Fruit fly (Drosophila melanogaster) whole organism, embryonic: ENCODE results near the gene DCTN1-p150.

ENCODE experiments used
- Atf6 ChIP-seq: fragments of 200-800 bp; sonication (Bioruptor generic); IDR thresholded peaks from 2 replicates; pipeline ENCODE4 v1.3.6; 2022; ENCODE audit warnings: missing biosample characterization, missing genetic modification characterization
- CG12071 ChIP-seq: fragments of 200-800 bp; sonication (Bioruptor generic); optimal IDR thresholded peaks from 3 replicates; lab custom pipeline; 2018; ENCODE audit warnings: missing biosample characterization, mild to moderate bottlenecking, missing genetic modification characterization
- CG12155 ChIP-seq: fragments of 200-800 bp; sonication (Bioruptor generic); optimal IDR thresholded peaks from 3 replicates; lab custom pipeline; 2016; ENCODE audit warnings: missing biosample characterization, missing genetic modification characterization
- CG13296 ChIP-seq: fragments of 200-800 bp; sonication (Bioruptor generic); optimal IDR thresholded peaks from 3 replicates; lab custom pipeline; 2018; ENCODE audit warnings: missing biosample characterization, mild to moderate bottlenecking, missing genetic modification characterization
- CG15269 ChIP-seq: fragments of 200-800 bp; sonication (Bioruptor generic); optimal IDR thresholded peaks from 2 replicates; lab custom pipeline; 2018; ENCODE audit warnings: missing biosample characterization, mild to moderate bottlenecking, missing genetic modification characterization, moderate library complexity
- CG1529 ChIP-seq: fragments of 200-800 bp; sonication (Bioruptor generic); optimal IDR thresholded peaks from 3 replicates; lab custom pipeline; 2018; ENCODE audit warnings: missing biosample characterization, missing genetic modification characterization
- CG15696 ChIP-seq: fragments of 200-800 bp; sonication (Bioruptor generic); optimal IDR thresholded peaks from 2 replicates; lab custom pipeline; 2019; ENCODE audit warnings: missing biosample characterization, mild to moderate bottlenecking, missing genetic modification characterization, moderate library complexity
- CG2129 ChIP-seq: fragments of 200-800 bp; sonication (Bioruptor generic); IDR thresholded peaks from 2 replicates; pipeline ENCODE4 v1.3.6; 2022; ENCODE audit warnings: missing biosample characterization, missing genetic modification characterization; ENCODE audit not compliant: partially characterized antibody
- CG2678 ChIP-seq: fragments of 200-800 bp; sonication (Bioruptor generic); optimal IDR thresholded peaks from 3 replicates; lab custom pipeline; 2019; ENCODE audit warnings: missing biosample characterization, mild to moderate bottlenecking, missing genetic modification characterization, moderate library complexity
- CG2889 ChIP-seq: fragments of 200-800 bp; sonication (Bioruptor generic); IDR thresholded peaks from 3 replicates; pipeline ENCODE4 v1.3.6; 2022; ENCODE audit warnings: missing biosample characterization, missing genetic modification characterization
- CG31388 ChIP-seq: fragments of 200-800 bp; sonication (Bioruptor generic); optimal IDR thresholded peaks from 2 replicates; lab custom pipeline; 2016; ENCODE audit warnings: missing biosample characterization, missing genetic modification characterization
- CG32772 ChIP-seq: fragments of 200-800 bp; sonication (Bioruptor generic); IDR thresholded peaks from 2 replicates; pipeline ENCODE4 v1.3.6; 2022; ENCODE audit warnings: missing biosample characterization, missing genetic modification characterization
- CG4820 ChIP-seq: fragments of 200-800 bp; sonication (Bioruptor generic); optimal IDR thresholded peaks from 3 replicates; lab custom pipeline; 2016; ENCODE audit warnings: missing biosample characterization, missing genetic modification characterization
- CG6654 ChIP-seq: fragments of 200-800 bp; sonication (Bioruptor generic); optimal IDR thresholded peaks from 2 replicates; lab custom pipeline; 2017; ENCODE audit warnings: missing biosample characterization, mild to moderate bottlenecking, missing genetic modification characterization
- CG6683 ChIP-seq: fragments of 200-800 bp; sonication (Bioruptor generic); optimal IDR thresholded peaks from 2 replicates; lab custom pipeline; 2017; ENCODE audit warnings: missing biosample characterization, mild to moderate bottlenecking, missing genetic modification characterization, missing genetic modification reagents
- CG7372 ChIP-seq: fragments of 200-800 bp; sonication (Bioruptor generic); IDR thresholded peaks from 2 replicates; pipeline ENCODE4 v1.3.6; 2022; ENCODE audit warnings: missing biosample characterization, missing genetic modification characterization
- CG9215 ChIP-seq: fragments of 200-800 bp; sonication (Bioruptor generic); IDR thresholded peaks from 2 replicates; pipeline ENCODE4 v1.3.6; 2022; ENCODE audit warnings: missing biosample characterization, missing genetic modification characterization
- CG9727 ChIP-seq: fragments of 200-800 bp; sonication (Bioruptor generic); optimal IDR thresholded peaks from 3 replicates; lab custom pipeline; 2017; ENCODE audit warnings: missing biosample characterization, mild to moderate bottlenecking, missing genetic modification characterization
- Dp ChIP-seq: fragments of 200-800 bp; sonication (Bioruptor generic); optimal IDR thresholded peaks from 2 replicates; lab custom pipeline; 2018; ENCODE audit warnings: missing biosample characterization, mild to moderate bottlenecking, missing genetic modification characterization, moderate library complexity
- HLHmδ ChIP-seq: fragments of 200-800 bp; sonication (Bioruptor generic); optimal IDR thresholded peaks from 2 replicates; lab custom pipeline; 2018; ENCODE audit warnings: missing biosample characterization, mild to moderate bottlenecking, missing genetic modification characterization, moderate library complexity
- MBD-R2 ChIP-seq: fragments of 200-800 bp; sonication (Bioruptor generic); IDR thresholded peaks from 2 replicates; pipeline ENCODE4 v1.3.6; 2022; ENCODE audit warnings: missing biosample characterization, missing genetic modification characterization
- Nf-YB ChIP-seq: fragments of 200-800 bp; sonication (Bioruptor generic); optimal IDR thresholded peaks from 3 replicates; lab custom pipeline; 2019; ENCODE audit warnings: missing biosample characterization, mild to moderate bottlenecking, missing genetic modification characterization, moderate library complexity
- Pdp1 ChIP-seq, 2 experiments: fragments of 200-800 bp; sonication (Bioruptor generic); optimal IDR thresholded peaks; 3 replicates each; lab custom pipeline; 2016; ENCODE audit warnings: missing biosample characterization in 2 of 2, missing genetic modification characterization in 2 of 2, mild to moderate bottlenecking in 1 of 2, moderate library complexity in 1 of 2
- Rfx ChIP-seq: fragments of 200-800 bp; sonication (Bioruptor generic); IDR thresholded peaks from 2 replicates; pipeline ENCODE4 v1.3.6; 2022; ENCODE audit warnings: missing biosample characterization, missing genetic modification characterization
- Sox100B ChIP-seq: fragments of 200-800 bp; sonication (Bioruptor generic); optimal IDR thresholded peaks from 3 replicates; lab custom pipeline; 2018; ENCODE audit warnings: missing biosample characterization, mild to moderate bottlenecking, missing genetic modification characterization
- cg ChIP-seq: fragments of 200-800 bp; sonication (Bioruptor generic); optimal IDR thresholded peaks from 3 replicates; lab custom pipeline; 2019; ENCODE audit warnings: missing biosample characterization, mild to moderate bottlenecking, missing genetic modification characterization, moderate library complexity
- corto ChIP-seq: fragments of 200-800 bp; sonication (Bioruptor generic); optimal IDR thresholded peaks from 2 replicates; lab custom pipeline; 2016; ENCODE audit warnings: missing biosample characterization, mild to moderate bottlenecking, missing genetic modification characterization, moderate library complexity
- eve ChIP-seq, 2 experiments: fragments of >200 bp; optimal IDR thresholded peaks; 2 replicates each; lab custom pipeline; 2017; ENCODE audit warnings: missing biosample characterization in 2 of 2, missing genetic modification characterization in 2 of 2
- ewg ChIP-seq: fragments of 200-800 bp; sonication (Bioruptor generic); optimal IDR thresholded peaks from 3 replicates; lab custom pipeline; 2017; ENCODE audit warnings: mild to moderate bottlenecking, missing biosample characterization, missing genetic modification reagents, missing genetic modification characterization
- exex ChIP-seq: fragments of 200-800 bp; sonication (Bioruptor generic); optimal IDR thresholded peaks from 4 replicates; lab custom pipeline; 2018; ENCODE audit warnings: missing biosample characterization, mild to moderate bottlenecking, missing genetic modification characterization, moderate library complexity
- eyg ChIP-seq: fragments of 200-800 bp; sonication (Bioruptor generic); optimal IDR thresholded peaks from 3 replicates; lab custom pipeline; 2016; ENCODE audit warnings: missing biosample characterization, missing genetic modification characterization
- gcm ChIP-seq: fragments of 200-800 bp; sonication (Bioruptor generic); optimal IDR thresholded peaks from 2 replicates; lab custom pipeline; 2019; ENCODE audit warnings: missing biosample characterization, mild to moderate bottlenecking, missing genetic modification characterization, moderate library complexity
- grn ChIP-seq: fragments of 200-800 bp; sonication (Bioruptor generic); optimal IDR thresholded peaks from 3 replicates; lab custom pipeline; 2017; ENCODE audit warnings: missing biosample characterization, missing genetic modification characterization
- gro ChIP-seq: fragments of 200-800 bp; sonication (Bioruptor generic); optimal IDR thresholded peaks from 2 replicates; lab custom pipeline; 2016; ENCODE audit warnings: missing biosample characterization, missing genetic modification characterization
- her ChIP-seq: fragments of 200-800 bp; sonication (Bioruptor generic); optimal IDR thresholded peaks from 2 replicates; lab custom pipeline; 2016; ENCODE audit warnings: missing biosample characterization, missing genetic modification characterization
- jigr1 ChIP-seq: fragments of 200-800 bp; sonication (Bioruptor generic); IDR thresholded peaks from 3 replicates; pipeline ENCODE4 v1.3.6; 2022; ENCODE audit warnings: missing biosample characterization, missing genetic modification characterization
- lov ChIP-seq, 2 experiments: fragments of 200-800 bp in 1 of 2; fragments of >200 bp in 1 of 2; sonication (Bioruptor generic) in 1 of 2; IDR thresholded peaks in 1 of 2; optimal IDR thresholded peaks in 1 of 2; 2 replicates in 1 of 2; 3 replicates in 1 of 2; pipeline versions ENCODE4 v1.3.6 to Lab custom; 2017 to 2022; ENCODE audit warnings: missing biosample characterization in 1 of 2, missing genetic modification characterization in 1 of 2
- mam ChIP-seq: fragments of 200-800 bp; sonication (Bioruptor generic); optimal IDR thresholded peaks from 3 replicates; lab custom pipeline; 2016; ENCODE audit warnings: missing biosample characterization, missing genetic modification characterization
- pita ChIP-seq: fragments of 200-800 bp; sonication (Bioruptor generic); optimal IDR thresholded peaks from 2 replicates; lab custom pipeline; 2017; ENCODE audit warnings: missing biosample characterization, mild to moderate bottlenecking, missing genetic modification characterization
- ranshi ChIP-seq: fragments of 200-800 bp; sonication (Bioruptor generic); IDR thresholded peaks from 2 replicates; pipeline ENCODE4 v1.3.6; 2022; ENCODE audit warnings: missing biosample characterization, missing genetic modification characterization
- schlank ChIP-seq: fragments of 200-800 bp; sonication (Bioruptor generic); optimal IDR thresholded peaks from 2 replicates; lab custom pipeline; 2018; ENCODE audit warnings: missing biosample characterization, mild to moderate bottlenecking, missing genetic modification characterization
- scrt ChIP-seq: fragments of 200-800 bp; sonication (Bioruptor generic); optimal IDR thresholded peaks from 2 replicates; lab custom pipeline; 2018; ENCODE audit warnings: missing biosample characterization, mild to moderate bottlenecking, missing genetic modification characterization, moderate library complexity
- slou ChIP-seq: fragments of 200-800 bp; sonication (Bioruptor generic); optimal IDR thresholded peaks from 3 replicates; lab custom pipeline; 2016; ENCODE audit warnings: missing biosample characterization, missing genetic modification characterization
- so ChIP-seq: fragments of 200-800 bp; sonication (Bioruptor generic); IDR thresholded peaks from 3 replicates; pipeline ENCODE4 v1.3.6; 2022; ENCODE audit warnings: missing biosample characterization, missing genetic modification characterization
- ssp ChIP-seq: fragments of 200-800 bp; sonication (Bioruptor generic); IDR thresholded peaks from 2 replicates; pipeline ENCODE4 v1.3.6; 2022; ENCODE audit warnings: missing biosample characterization, missing genetic modification characterization
- sug ChIP-seq: fragments of 200-800 bp; optimal IDR thresholded peaks from 2 replicates; lab custom pipeline; 2019; ENCODE audit warnings: missing biosample characterization, mild to moderate bottlenecking, missing genetic modification characterization, moderate library complexity
- tap ChIP-seq: fragments of 200-800 bp; optimal IDR thresholded peaks from 3 replicates; lab custom pipeline; 2019; ENCODE audit warnings: missing biosample characterization, mild to moderate bottlenecking, missing genetic modification characterization, moderate library complexity
- toy ChIP-seq: fragments of 200-800 bp; sonication (Bioruptor generic); IDR thresholded peaks from 2 replicates; pipeline ENCODE4 v1.3.6; 2022; ENCODE audit warnings: missing biosample characterization, missing genetic modification characterization
- trem ChIP-seq: fragments of 200-800 bp; optimal IDR thresholded peaks from 3 replicates; lab custom pipeline; 2019; ENCODE audit warnings: missing biosample characterization, mild to moderate bottlenecking, missing genetic modification characterization, moderate library complexity
- vnd ChIP-seq: fragments of 200-800 bp; sonication (Bioruptor generic); IDR thresholded peaks from 3 replicates; pipeline ENCODE4 v1.3.6; 2022; ENCODE audit warnings: missing biosample characterization, missing genetic modification characterization; ENCODE audit not compliant: partially characterized antibody

Gene DCTN1-p150

dm6 chr3L:13949440-13950066 lies 20.4 kb downstream of the DCTN1-p150 start (continued):
- TF ChIP-seq CG2129 (GFP tag; lab: Robert Waterston, UW) (no peak), trem (no peak), Rfx (GFP tag; lab: Robert Waterston, UW) (0 out of 2 replicates have a peak, but pooled peaks have one; percentile 7), CG4820 (GFP tag; lab: Kevin White, UChicago) (no peak), eyg (GFP tag; lab: Kevin White, UChicago) (no peak), slou (GFP tag; lab: Kevin White, UChicago) (no peak), sug (tag; lab: Kevin White, UChicago) (no peak), mam (GFP tag; lab: Kevin White, UChicago) (no peak), CG7372 (GFP tag; lab: Robert Waterston, UW) (no peak), CG15269 (tag; lab: Kevin White, UChicago) (no peak), pita (GFP tag; lab: Kevin White, UChicago) (no peak), MBD-R2 (GFP tag; lab: Robert Waterston, UW) (no peak), CG32772 (no peak), CG1529 (no peak), Sox100B (no peak), schlank (tag; lab: Kevin White, UChicago) (no peak), CG31388 (GFP tag; lab: Kevin White, UChicago) (no peak), her (GFP tag; lab: Kevin White, UChicago) (no peak), CG13296 (GFP tag; lab: Kevin White, UChicago) (no peak), CG12155 (GFP tag; lab: Kevin White, UChicago) (no peak), cg (GFP tag; lab: Kevin White, UChicago) (peak; percentile 47), CG15696 (tag; lab: Kevin White, UChicago) (no peak), CG12071 (GFP tag; lab: Kevin White, UChicago) (no peak), HLHmδ (no peak), Pdp1 (GFP tag; optimal IDR thresholded peaks at IDR 0.05; lab: Kevin White, UChicago) (peak in 1 of 2 experiments; percentile 90), CG9215 (no peak), tap (tag; lab: Kevin White, UChicago) (no peak), grn (GFP tag; lab: Kevin White, UChicago) (no peak), vnd (GFP tag; lab: Robert Waterston, UW) (no peak), ssp (GFP tag; lab: Robert Waterston, UW) (no peak), eve (GFP tag; optimal IDR thresholded peaks at IDR 0.05; lab: Kevin White, UChicago) (no peak), lov (optimal IDR thresholded peaks at IDR 0.05; lab: Kevin White, UChicago) (no peak), lov (GFP tag; IDR thresholded peaks at IDR 0.05; lab: Robert Waterston, UW) (no peak), gro (GFP tag; lab: Kevin White, UChicago) (no peak), toy (GFP tag; lab: Robert Waterston, UW) (no peak), corto (GFP tag; lab: Kevin White, UChicago) (no peak), ranshi (GFP tag; lab: Robert Waterston, UW) (peak; percentile 35; the same call in 1 of the 2 replicates), gcm (GFP tag; lab: Kevin White, UChicago) (no peak), so (GFP tag; lab: Robert Waterston, UW) (no peak), exex (no peak), CG6683 (GFP tag; lab: Kevin White, UChicago) (no peak), Nf-YB (GFP tag; lab: Kevin White, UChicago) (no peak), ewg (GFP tag; lab: Kevin White, UChicago) (peak; percentile 30), CG2678 (tag; lab: Kevin White, UChicago) (no peak), CG9727 (peak; percentile 31), CG6654 (GFP tag; lab: Kevin White, UChicago) (no peak), Dp (no peak), Atf6 (GFP tag; lab: Robert Waterston, UW) (0 out of 2 replicates have a peak, but pooled peaks have one; percentile 25), CG2889 (GFP tag; lab: Robert Waterston, UW) (no peak), scrt (GFP tag; lab: Kevin White, UChicago) (no peak), jigr1 (GFP tag; lab: Robert Waterston, UW) (no peak)
